Worm (Caenorhabditis elegans) whole organism, L4 larva: Measurements from ENCODE around the gene unc-36.

Experiments
- T20F7.1 ChIP-seq: fragments of 200-800 bp; sonication (Bioruptor generic); optimal IDR thresholded peaks from 2 replicates; lab custom pipeline; 2018; ENCODE audit warnings: mild to moderate bottlenecking, missing genetic modification characterization, missing compliant biosample characterization
- ZK337.2 ChIP-seq: fragments of 200-800 bp; sonication (Bioruptor generic); IDR thresholded peaks from 2 replicates; pipeline ENCODE4 v1.3.6; 2022; ENCODE audit warnings: missing genetic modification reagents, missing genetic modification characterization, missing compliant biosample characterization
- ZK546.5 ChIP-seq, 2 experiments: sonication (generic microtip); optimal IDR thresholded peaks; 2 replicates each; lab custom pipeline; 2017; ENCODE audit warnings: missing biosample characterization in 2 of 2, missing genetic modification characterization in 2 of 2
- aha-1 ChIP-seq: fragments of 150-350 bp; peaks from one replicate; lab custom pipeline; 2014; ENCODE audit warnings: missing biosample characterization, missing genetic modification characterization
- aly-2 ChIP-seq: sonication (generic microtip); optimal IDR thresholded peaks from 2 replicates; lab custom pipeline; 2018; ENCODE audit warnings: missing biosample characterization, missing genetic modification characterization
- arid-1 ChIP-seq: fragments of 200-800 bp; sonication (Bioruptor generic); conservative IDR thresholded peaks from 2 replicates; pipeline ENCODE4 v1.3.6; 2022; ENCODE audit warnings: missing genetic modification reagents, missing genetic modification characterization, missing compliant biosample characterization
- ces-1 ChIP-seq: fragments of 150-350 bp; sonication (generic microtip); optimal IDR thresholded peaks from 4 replicates; lab custom pipeline; 2014; ENCODE audit warnings: missing biosample characterization, missing genetic modification reagents, missing genetic modification characterization
- cey-2 ChIP-seq: sonication (generic microtip); optimal IDR thresholded peaks from 3 replicates; lab custom pipeline; 2017; ENCODE audit warnings: missing genetic modification characterization, mild to moderate bottlenecking, missing compliant biosample characterization, antibody characterized with exemption, borderline replicate concordance; ENCODE audit not compliant: insufficient read depth
- ctbp-1 ChIP-seq: fragments of 200-800 bp; sonication (Bioruptor generic); IDR thresholded peaks from 2 replicates; pipeline ENCODE4 v1.3.6; 2022; ENCODE audit warnings: missing genetic modification reagents, missing genetic modification characterization, missing compliant biosample characterization
- daf-16 ChIP-seq, 3 experiments: sonication (generic microtip); optimal IDR thresholded peaks; 2 replicates each; lab custom pipeline; 2016 to 2017; ENCODE audit warnings: missing genetic modification characterization in 3 of 3, missing genetic modification reagents in 3 of 3, mild to moderate bottlenecking in 2 of 3, missing compliant biosample characterization in 2 of 3, missing biosample characterization in 1 of 3, moderate library complexity in 1 of 3
- dmd-6 ChIP-seq: fragments of 200-800 bp; sonication (Bioruptor generic); IDR thresholded peaks from 2 replicates; pipeline ENCODE4 v1.3.6; 2022; ENCODE audit warnings: missing genetic modification reagents, missing genetic modification characterization, missing compliant biosample characterization
- dmd-8 ChIP-seq: fragments of 200-800 bp; sonication (Bioruptor generic); IDR thresholded peaks from 2 replicates; pipeline ENCODE4 v1.3.6; 2022; ENCODE audit warnings: missing genetic modification characterization, missing compliant biosample characterization
- dve-1 ChIP-seq: sonication (generic microtip); optimal IDR thresholded peaks from 2 replicates; lab custom pipeline; 2017; ENCODE audit warnings: antibody characterized with exemption, mild to moderate bottlenecking, missing genetic modification characterization, missing compliant biosample characterization; ENCODE audit not compliant: insufficient read depth
- egl-43 ChIP-seq: fragments of 200-800 bp; sonication (Bioruptor generic); IDR thresholded peaks from 2 replicates; pipeline ENCODE4 v1.3.6; 2022; ENCODE audit warnings: missing genetic modification reagents, missing genetic modification characterization, missing compliant biosample characterization
- gei-8 ChIP-seq: fragments of 200-800 bp; sonication (Bioruptor generic); optimal IDR thresholded peaks from 2 replicates; lab custom pipeline; 2018; ENCODE audit warnings: mild to moderate bottlenecking, missing genetic modification characterization, missing compliant biosample characterization
- hif-1 ChIP-seq, 2 experiments: sonication (generic microtip); optimal IDR thresholded peaks; 2 replicates each; lab custom pipeline; 2016 to 2017; ENCODE audit warnings: missing compliant biosample characterization in 2 of 2, missing genetic modification characterization in 2 of 2, missing genetic modification reagents in 2 of 2, missing genotype in 2 of 2, mild to moderate bottlenecking in 1 of 2
- hlh-11 ChIP-seq: fragments of 200-800 bp; sonication (Bioruptor generic); optimal IDR thresholded peaks from 2 replicates; lab custom pipeline; 2018; ENCODE audit warnings: mild to moderate bottlenecking, missing genetic modification characterization, missing compliant biosample characterization
- hlh-30 ChIP-seq: sonication (generic microtip); optimal IDR thresholded peaks from 2 replicates; lab custom pipeline; 2017; ENCODE audit warnings: antibody characterized with exemption, mild to moderate bottlenecking, missing genetic modification characterization, missing compliant biosample characterization; ENCODE audit not compliant: insufficient read depth
- hmg-1.1 ChIP-seq: fragments of 200-800 bp; sonication (Bioruptor generic); IDR thresholded peaks from 2 replicates; pipeline ENCODE4 v1.3.6; 2022; ENCODE audit warnings: missing genetic modification reagents, missing genetic modification characterization, missing compliant biosample characterization
- jun-1 ChIP-seq: fragments of 150-350 bp; optimal IDR thresholded peaks from 2 replicates; lab custom pipeline; 2014; ENCODE audit warnings: missing biosample characterization, missing genetic modification reagents, missing genetic modification characterization
- lin-13 ChIP-seq: fragments of 150-350 bp; optimal IDR thresholded peaks from 2 replicates; lab custom pipeline; 2014; ENCODE audit warnings: missing biosample characterization, missing genetic modification reagents, missing genetic modification characterization
- lin-15B ChIP-seq: fragments of 150-350 bp; sonication (generic microtip); optimal IDR thresholded peaks from 3 replicates; lab custom pipeline; 2014; ENCODE audit warnings: missing biosample characterization, missing genetic modification characterization
- lin-29 ChIP-seq: fragments of 200-800 bp; sonication (Bioruptor generic); IDR thresholded peaks from 2 replicates; pipeline ENCODE4 v1.3.6; 2022; ENCODE audit warnings: missing genetic modification reagents, missing genetic modification characterization, missing compliant biosample characterization
- lin-38 ChIP-seq: fragments of 200-800 bp; sonication (Bioruptor generic); IDR thresholded peaks from 2 replicates; pipeline ENCODE4 v1.3.6; 2022; ENCODE audit warnings: missing genetic modification reagents, missing genetic modification characterization, missing compliant biosample characterization
- lsy-2 ChIP-seq, 2 experiments: fragments of 150-350 bp in 1 of 2; sonication (generic microtip) in 1 of 2; optimal IDR thresholded peaks; 2 replicates each; lab custom pipeline; 2014 to 2017; ENCODE audit warnings: missing biosample characterization in 2 of 2, missing genetic modification characterization in 2 of 2
- mep-1 ChIP-seq: fragments of 150-350 bp; sonication (generic microtip); optimal IDR thresholded peaks from 3 replicates; lab custom pipeline; 2014; ENCODE audit warnings: missing biosample characterization, missing genetic modification characterization
- mes-2 ChIP-seq: sonication (generic microtip); optimal IDR thresholded peaks from 2 replicates; lab custom pipeline; 2016; ENCODE audit warnings: missing genotype, mild to moderate bottlenecking, missing genetic modification characterization, missing compliant biosample characterization; ENCODE audit not compliant: poor library complexity, severe bottlenecking
- mxl-2 ChIP-seq: fragments of 200-800 bp; sonication (Bioruptor generic); conservative IDR thresholded peaks from 2 replicates; pipeline ENCODE4 v1.3.6; 2022; ENCODE audit warnings: missing genetic modification reagents, missing genetic modification characterization, missing compliant biosample characterization
- nhr-102 ChIP-seq: sonication (generic microtip); optimal IDR thresholded peaks from 2 replicates; lab custom pipeline; 2016; ENCODE audit warnings: mild to moderate bottlenecking, missing genetic modification characterization, moderate library complexity, missing compliant biosample characterization
- nhr-11 ChIP-seq: fragments of 150-350 bp; optimal IDR thresholded peaks from 2 replicates; lab custom pipeline; 2014; ENCODE audit warnings: missing biosample characterization, missing genetic modification characterization
- nhr-25 ChIP-seq: sonication (generic microtip); optimal IDR thresholded peaks from 2 replicates; lab custom pipeline; 2017; ENCODE audit warnings: missing genetic modification characterization, mild to moderate bottlenecking, missing compliant biosample characterization, antibody characterized with exemption, moderate library complexity, borderline replicate concordance; ENCODE audit not compliant: insufficient read depth
- nhr-28 ChIP-seq: fragments of 150-350 bp; optimal IDR thresholded peaks from 2 replicates; lab custom pipeline; 2014; ENCODE audit warnings: missing biosample characterization, missing genetic modification characterization
- nhr-48 ChIP-seq: sonication (generic microtip); optimal IDR thresholded peaks from 2 replicates; lab custom pipeline; 2016; ENCODE audit warnings: mild to moderate bottlenecking, missing genetic modification characterization, missing compliant biosample characterization
- php-3 ChIP-seq: fragments of 200-800 bp; sonication (Bioruptor generic); IDR thresholded peaks from 2 replicates; pipeline ENCODE4 v1.3.6; 2022; ENCODE audit warnings: missing genetic modification reagents, missing genetic modification characterization, missing compliant biosample characterization
- pqm-1 ChIP-seq: sonication (generic microtip); optimal IDR thresholded peaks from 2 replicates; lab custom pipeline; 2017; ENCODE audit warnings: missing biosample characterization, missing genetic modification characterization
- rbr-2 ChIP-seq: sonication (generic microtip); optimal IDR thresholded peaks from 2 replicates; lab custom pipeline; 2016; ENCODE audit warnings: missing genotype, missing genetic modification characterization, missing compliant biosample characterization
- set-16 ChIP-seq: fragments of 200-800 bp; sonication (Bioruptor generic); IDR thresholded peaks from 2 replicates; pipeline ENCODE4 v1.3.6; 2022; ENCODE audit warnings: missing genetic modification reagents, missing genetic modification characterization, missing compliant biosample characterization
- spr-3 ChIP-seq: fragments of 200-800 bp; sonication (Bioruptor generic); optimal IDR thresholded peaks from 2 replicates; lab custom pipeline; 2018; ENCODE audit warnings: mild to moderate bottlenecking, missing genetic modification characterization, missing compliant biosample characterization
- unc-130 ChIP-seq: sonication (generic microtip); optimal IDR thresholded peaks from 2 replicates; lab custom pipeline; 2016; ENCODE audit warnings: missing genetic modification reagents, missing genetic modification characterization, missing compliant biosample characterization
- unc-62 ChIP-seq, 3 experiments: fragments of 150-350 bp in 1 of 3; sonication (generic microtip); optimal IDR thresholded peaks in 2 of 3; peaks in 1 of 3; 1 replicate in 1 of 3; 2 replicates in 2 of 3; lab custom pipeline; 2014 to 2017; ENCODE audit warnings: missing biosample characterization in 3 of 3, missing genetic modification characterization in 3 of 3, missing genetic modification reagents in 3 of 3, missing genotype in 1 of 3
- zip-2 ChIP-seq: fragments of 150-350 bp; optimal IDR thresholded peaks from 2 replicates; lab custom pipeline; 2014; ENCODE audit warnings: missing biosample characterization, missing genetic modification characterization

Gene unc-36

ce11 chrIII:8242809-8243208 is 41.8 kb upstream of the unc-36 start, which contains the start of gene C02F5.12:
Gene C02F5.12 (minus strand): TSS chrIII:8243029.
- TF ChIP-seq nhr-28 (tag; lab: Kevin White, UChicago) (peak; percentile 99), nhr-11 (peak; percentile 48), mxl-2 (no peak), rbr-2 (no peak), lin-13 (peak; percentile 44), hlh-30 (peak; percentile 79), lsy-2 (tag; optimal IDR thresholded peaks at IDR 0.05; lab: Kevin White, UChicago) (peak in 1 of 2 experiments; percentile 53), lin-38 (GFP tag; lab: Robert Waterston, UW) (peak; percentile 51), egl-43 (GFP tag; lab: Robert Waterston, UW) (no peak), ctbp-1 (no peak), dve-1 (tag; lab: Kevin White, UChicago) (peak; percentile 51), gei-8 (GFP tag; lab: Kevin White, UChicago) (no peak), spr-3 (GFP tag; lab: Kevin White, UChicago) (no peak), hmg-1.1 (GFP tag; lab: Robert Waterston, UW) (0 out of 2 replicates have a peak, but pooled peaks have one; percentile 40), lin-29 (GFP tag; lab: Robert Waterston, UW) (no peak), T20F7.1 (peak; percentile 20), dmd-6 (GFP tag; lab: Robert Waterston, UW) (peak; percentile 17; the same call in 1 of the 2 replicates), arid-1 (GFP tag; lab: Robert Waterston, UW) (0 out of 2 replicates have a peak, but pooled peaks have one; percentile 32), aly-2 (tag; lab: Kevin White, UChicago) (no peak), dmd-8 (GFP tag; lab: Robert Waterston, UW) (0 out of 2 replicates have a peak, but pooled peaks have one; percentile 45), daf-16 (GFP tag; optimal IDR thresholded peaks at IDR 0.05; lab: Kevin White, UChicago) (no peak), daf-16 (tag; optimal IDR thresholded peaks at IDR 0.05; lab: Kevin White, UChicago) (peak; percentile 39), nhr-102 (tag; lab: Kevin White, UChicago) (no peak), nhr-48 (tag; lab: Kevin White, UChicago) (peak; percentile 9), hlh-11 (tag; lab: Kevin White, UChicago) (peak; percentile 64), mep-1 (peak; percentile 63), mes-2 (tag; lab: Kevin White, UChicago) (peak; percentile 53), unc-130 (GFP tag; lab: Kevin White, UChicago) (no peak)

- peak in 1 of 2 experiments; percentile 95 for TF ChIP-seq unc-62 (GFP tag; optimal IDR thresholded peaks at IDR 0.05 in 1 of 2; lab: Kevin White, UChicago)
- no peak for TF ChIP-seq unc-62 (tag; optimal IDR thresholded peaks at IDR 0.05; lab: Kevin White, UChicago)
- TF ChIP-seq zip-2 (tag; lab: Kevin White, UChicago) = no peak
Measured at ce11 chrIII:8240948-8241347, 39.9 kb upstream of the unc-36 start.

- TF ChIP-seq jun-1 (tag; lab: Kevin White, UChicago) = no peak
- TF ChIP-seq cey-2 (tag; lab: Kevin White, UChicago) = no peak
- TF ChIP-seq daf-16 (GFP tag; optimal IDR thresholded peaks at IDR 0.05; lab: Kevin White, UChicago) = no peak
- peak; percentile 58 for TF ChIP-seq daf-16 (tag; optimal IDR thresholded peaks at IDR 0.05; lab: Kevin White, UChicago)
- no peak for TF ChIP-seq nhr-48 (tag; lab: Kevin White, UChicago)
- TF ChIP-seq pqm-1 (tag; lab: Kevin White, UChicago) = peak; percentile 13
- no peak for TF ChIP-seq ZK546.5 (tag; optimal IDR thresholded peaks at IDR 0.05; lab: Kevin White, UChicago)
- TF ChIP-seq set-16 (GFP tag; lab: Robert Waterston, UW) = no peak
- TF ChIP-seq dve-1 (tag; lab: Kevin White, UChicago) = peak; percentile 1
- no peak for TF ChIP-seq egl-43 (GFP tag; lab: Robert Waterston, UW)
- TF ChIP-seq hif-1 (tag; optimal IDR thresholded peaks at IDR 0.05; lab: Kevin White, UChicago) = no peak
- no peak for TF ChIP-seq aha-1 (tag; lab: Kevin White, UChicago)
- no peak for TF ChIP-seq lin-15B (tag; lab: Kevin White, UChicago)
- no peak for TF ChIP-seq ZK337.2 (GFP tag; lab: Robert Waterston, UW)
- no peak for TF ChIP-seq nhr-25
- no peak for TF ChIP-seq php-3 (GFP tag; lab: Robert Waterston, UW)
- TF ChIP-seq nhr-28 (tag; lab: Kevin White, UChicago) = peak; percentile 22
- TF ChIP-seq hlh-11 (tag; lab: Kevin White, UChicago) = peak; percentile 11
- no peak for TF ChIP-seq ces-1 (GFP tag; lab: Kevin White, UChicago)
- TF ChIP-seq, all 104 proteins: peak for 5
Measured at ce11 chrIII:8240247-8240646, 39.2 kb upstream of the unc-36 start.
